Fruit fly (Drosophila melanogaster) whole organism, embryonic: Measurements from ENCODE around the gene RpS28a.

Experiments used
- ATbp ChIP-seq: fragments of 200-800 bp; sonication (Bioruptor generic); optimal IDR thresholded peaks from 2 replicates; lab custom pipeline; 2017; ENCODE audit warnings: missing biosample characterization, mild to moderate bottlenecking, missing genetic modification characterization, missing genetic modification reagents
- CG1024 ChIP-seq: fragments of 200-800 bp; sonication (Bioruptor generic); IDR thresholded peaks from 2 replicates; pipeline ENCODE4 v1.3.6; 2022; ENCODE audit warnings: missing biosample characterization, missing genetic modification characterization
- CG12071 ChIP-seq: fragments of 200-800 bp; sonication (Bioruptor generic); optimal IDR thresholded peaks from 3 replicates; lab custom pipeline; 2018; ENCODE audit warnings: missing biosample characterization, mild to moderate bottlenecking, missing genetic modification characterization
- CG12219 ChIP-seq: fragments of 200-800 bp; sonication (Bioruptor generic); optimal IDR thresholded peaks from 3 replicates; lab custom pipeline; 2018; ENCODE audit warnings: missing biosample characterization, mild to moderate bottlenecking, missing genetic modification characterization
- CG14050 ChIP-seq: fragments of 200-800 bp; sonication (Bioruptor generic); IDR thresholded peaks from 3 replicates; pipeline ENCODE4 v1.3.6; 2022; ENCODE audit warnings: missing biosample characterization, missing genetic modification characterization
- CG14860 ChIP-seq: fragments of 200-800 bp; sonication (Bioruptor generic); IDR thresholded peaks from 3 replicates; pipeline ENCODE4 v1.3.6; 2022; ENCODE audit warnings: missing biosample characterization, missing genetic modification characterization; ENCODE audit not compliant: partially characterized antibody
- CG14965 ChIP-seq: fragments of 200-800 bp; sonication (Bioruptor generic); optimal IDR thresholded peaks from 2 replicates; lab custom pipeline; 2016; ENCODE audit warnings: missing biosample characterization, missing genetic modification characterization, borderline replicate concordance
- CG33557 ChIP-seq: fragments of 200-800 bp; sonication (Bioruptor generic); optimal IDR thresholded peaks from 2 replicates; lab custom pipeline; 2019; ENCODE audit warnings: missing biosample characterization, mild to moderate bottlenecking, missing genetic modification characterization, moderate library complexity
- CG42726 ChIP-seq: fragments of 200-800 bp; sonication (Bioruptor generic); IDR thresholded peaks from 2 replicates; pipeline ENCODE4 v1.3.6; 2022; ENCODE audit warnings: missing biosample characterization, missing genetic modification characterization; ENCODE audit not compliant: partially characterized antibody
- CG4360 ChIP-seq: fragments of 200-800 bp; sonication (Bioruptor generic); IDR thresholded peaks from 2 replicates; pipeline ENCODE4 v1.3.6; 2022; ENCODE audit warnings: missing biosample characterization, missing genetic modification characterization
- CG6683 ChIP-seq: fragments of 200-800 bp; sonication (Bioruptor generic); optimal IDR thresholded peaks from 2 replicates; lab custom pipeline; 2017; ENCODE audit warnings: missing biosample characterization, mild to moderate bottlenecking, missing genetic modification characterization, missing genetic modification reagents
- CG6765 ChIP-seq: fragments of 200-800 bp; sonication (Bioruptor generic); optimal IDR thresholded peaks from 3 replicates; lab custom pipeline; 2017; ENCODE audit warnings: missing biosample characterization, mild to moderate bottlenecking, missing genetic modification characterization
- CG7372 ChIP-seq: fragments of 200-800 bp; sonication (Bioruptor generic); IDR thresholded peaks from 2 replicates; pipeline ENCODE4 v1.3.6; 2022; ENCODE audit warnings: missing biosample characterization, missing genetic modification characterization
- CG7963 ChIP-seq: fragments of 200-800 bp; sonication (Bioruptor generic); IDR thresholded peaks from 3 replicates; pipeline ENCODE4 v1.3.6; 2022; ENCODE audit warnings: missing biosample characterization, missing genetic modification characterization; ENCODE audit not compliant: partially characterized antibody
- CG8281 ChIP-seq: fragments of 200-800 bp; sonication (Bioruptor generic); optimal IDR thresholded peaks from 2 replicates; lab custom pipeline; 2018; ENCODE audit warnings: missing biosample characterization, mild to moderate bottlenecking, missing genetic modification characterization, moderate library complexity
- CG8388 ChIP-seq: fragments of 200-800 bp; sonication (Bioruptor generic); optimal IDR thresholded peaks from 2 replicates; lab custom pipeline; 2019; ENCODE audit warnings: missing biosample characterization, mild to moderate bottlenecking, missing genetic modification characterization, moderate library complexity
- CG9437 ChIP-seq: fragments of 200-800 bp; sonication (Bioruptor generic); optimal IDR thresholded peaks from 2 replicates; lab custom pipeline; 2018; ENCODE audit warnings: missing biosample characterization, mild to moderate bottlenecking, missing genetic modification characterization
- CTCF ChIP-seq: fragments of 200-800 bp; sonication (Bioruptor generic); optimal IDR thresholded peaks from 2 replicates; lab custom pipeline; 2017; ENCODE audit warnings: missing biosample characterization, mild to moderate bottlenecking, missing genetic modification characterization, moderate library complexity
- Dad ChIP-seq: fragments of 200-800 bp; sonication (Bioruptor generic); optimal IDR thresholded peaks from 3 replicates; lab custom pipeline; 2016; ENCODE audit warnings: missing biosample characterization, missing genetic modification characterization
- Drgx ChIP-seq: fragments of 200-800 bp; sonication (Bioruptor generic); IDR thresholded peaks from 2 replicates; pipeline ENCODE4 v1.3.6; 2022; ENCODE audit warnings: missing biosample characterization, missing genetic modification characterization
- ERR ChIP-seq: fragments of 200-800 bp; sonication (Bioruptor generic); optimal IDR thresholded peaks from 2 replicates; lab custom pipeline; 2016; ENCODE audit warnings: missing biosample characterization, missing genetic modification characterization
- Elba2 ChIP-seq: fragments of 200-800 bp; sonication (Bioruptor generic); optimal IDR thresholded peaks from 3 replicates; lab custom pipeline; 2016; ENCODE audit warnings: missing biosample characterization, missing genetic modification characterization
- MTF-1 ChIP-seq: fragments of 200-800 bp; sonication (Bioruptor generic); optimal IDR thresholded peaks from 2 replicates; lab custom pipeline; 2018; ENCODE audit warnings: missing biosample characterization, mild to moderate bottlenecking, missing genetic modification characterization, borderline replicate concordance
- Meics ChIP-seq: fragments of 200-800 bp; sonication (Bioruptor generic); optimal IDR thresholded peaks from 2 replicates; lab custom pipeline; 2017; ENCODE audit warnings: missing biosample characterization, mild to moderate bottlenecking, missing genetic modification characterization
- NC2β ChIP-seq: fragments of 200-800 bp; sonication (Bioruptor generic); optimal IDR thresholded peaks from 2 replicates; lab custom pipeline; 2016; ENCODE audit warnings: missing biosample characterization, missing genetic modification characterization
- Rx ChIP-seq: fragments of 200-800 bp; sonication (Bioruptor generic); IDR thresholded peaks from 2 replicates; pipeline ENCODE4 v1.3.6; 2022; ENCODE audit warnings: missing biosample characterization, missing genetic modification characterization
- YL-1 ChIP-seq: fragments of 200-800 bp; sonication (Bioruptor generic); optimal IDR thresholded peaks from 3 replicates; lab custom pipeline; 2017; ENCODE audit warnings: missing biosample characterization, mild to moderate bottlenecking, missing genetic modification characterization
- abd-A ChIP-seq: fragments of 200-800 bp; sonication (Bioruptor generic); optimal IDR thresholded peaks from 3 replicates; lab custom pipeline; 2019; ENCODE audit warnings: missing biosample characterization, mild to moderate bottlenecking, missing genetic modification characterization, moderate library complexity
- aop ChIP-seq: fragments of 200-800 bp; sonication (Bioruptor generic); IDR thresholded peaks from 2 replicates; pipeline ENCODE4 v1.3.6; 2022; ENCODE audit warnings: missing biosample characterization, missing genetic modification characterization
- chn ChIP-seq: fragments of 200-800 bp; sonication (Bioruptor generic); optimal IDR thresholded peaks from 2 replicates; lab custom pipeline; 2016; ENCODE audit warnings: missing biosample characterization, missing genetic modification characterization
- croc ChIP-seq: fragments of 200-800 bp; sonication (Bioruptor generic); conservative IDR thresholded peaks from 3 replicates; pipeline ENCODE4 v1.3.6; 2022; ENCODE audit warnings: missing biosample characterization, missing genetic modification characterization
- crol ChIP-seq: fragments of 200-800 bp; sonication (Bioruptor generic); IDR thresholded peaks from 2 replicates; pipeline ENCODE4 v1.3.6; 2022; ENCODE audit warnings: missing biosample characterization, missing genetic modification characterization
- danr ChIP-seq: fragments of 200-800 bp; sonication (Bioruptor generic); IDR thresholded peaks from 2 replicates; pipeline ENCODE4 v1.3.6; 2022; ENCODE audit warnings: missing biosample characterization, missing genetic modification characterization
- dpn ChIP-seq, 2 experiments: fragments of 200-800 bp; sonication (Bioruptor generic); optimal IDR thresholded peaks; 3 replicates each; lab custom pipeline; 2016; ENCODE audit warnings: missing biosample characterization in 2 of 2, missing genetic modification characterization in 2 of 2
- eve ChIP-seq, 2 experiments: fragments of >200 bp; optimal IDR thresholded peaks; 2 replicates each; lab custom pipeline; 2017; ENCODE audit warnings: missing biosample characterization in 2 of 2, missing genetic modification characterization in 2 of 2
- ewg ChIP-seq: fragments of 200-800 bp; sonication (Bioruptor generic); optimal IDR thresholded peaks from 3 replicates; lab custom pipeline; 2017; ENCODE audit warnings: mild to moderate bottlenecking, missing biosample characterization, missing genetic modification reagents, missing genetic modification characterization
- exex ChIP-seq: fragments of 200-800 bp; sonication (Bioruptor generic); optimal IDR thresholded peaks from 4 replicates; lab custom pipeline; 2018; ENCODE audit warnings: missing biosample characterization, mild to moderate bottlenecking, missing genetic modification characterization, moderate library complexity
- eyg ChIP-seq: fragments of 200-800 bp; sonication (Bioruptor generic); optimal IDR thresholded peaks from 3 replicates; lab custom pipeline; 2016; ENCODE audit warnings: missing biosample characterization, missing genetic modification characterization
- fd96Cb ChIP-seq: fragments of 200-800 bp; sonication (Bioruptor generic); optimal IDR thresholded peaks from 2 replicates; lab custom pipeline; 2018; ENCODE audit warnings: missing biosample characterization, mild to moderate bottlenecking, missing genetic modification characterization, moderate library complexity
- hb ChIP-seq: fragments of 200-800 bp; sonication (Bioruptor generic); IDR thresholded peaks from 3 replicates; pipeline ENCODE4 v1.3.6; 2022; ENCODE audit warnings: missing biosample characterization, missing genetic modification characterization; ENCODE audit not compliant: partially characterized antibody
- pb ChIP-seq: fragments of 200-800 bp; sonication (Bioruptor generic); optimal IDR thresholded peaks from 3 replicates; lab custom pipeline; 2016; ENCODE audit warnings: missing biosample characterization, missing genetic modification characterization
- prd ChIP-seq, 3 experiments: fragments of >200 bp in 2 of 3; fragments of 200-800 bp in 1 of 3; sonication (Bioruptor generic) in 1 of 3; optimal IDR thresholded peaks in 2 of 3; IDR thresholded peaks in 1 of 3; 2 replicates in 2 of 3; 3 replicates in 1 of 3; pipeline versions ENCODE4 v1.3.6 to Lab custom; 2017 to 2022; ENCODE audit warnings: missing biosample characterization in 1 of 3, missing genetic modification characterization in 1 of 3
- ranshi ChIP-seq: fragments of 200-800 bp; sonication (Bioruptor generic); IDR thresholded peaks from 2 replicates; pipeline ENCODE4 v1.3.6; 2022; ENCODE audit warnings: missing biosample characterization, missing genetic modification characterization
- sc ChIP-seq, 3 experiments: fragments of >200 bp in 2 of 3; fragments of 200-800 bp in 1 of 3; sonication (Bioruptor generic) in 1 of 3; optimal IDR thresholded peaks; 2 replicates in 2 of 3; 3 replicates in 1 of 3; lab custom pipeline; 2017; ENCODE audit warnings: mild to moderate bottlenecking in 1 of 3, missing biosample characterization in 1 of 3, missing genetic modification characterization in 1 of 3, missing genetic modification reagents in 1 of 3
- scrt ChIP-seq: fragments of 200-800 bp; sonication (Bioruptor generic); optimal IDR thresholded peaks from 2 replicates; lab custom pipeline; 2018; ENCODE audit warnings: missing biosample characterization, mild to moderate bottlenecking, missing genetic modification characterization, moderate library complexity
- sd ChIP-seq: fragments of 200-800 bp; sonication (Bioruptor generic); optimal IDR thresholded peaks from 3 replicates; lab custom pipeline; 2018; ENCODE audit warnings: missing biosample characterization, mild to moderate bottlenecking, missing genetic modification characterization, moderate library complexity
- slp2 ChIP-seq: fragments of 200-800 bp; sonication (Bioruptor generic); optimal IDR thresholded peaks from 2 replicates; lab custom pipeline; 2016; ENCODE audit warnings: missing biosample characterization, missing genetic modification characterization
- ssp ChIP-seq: fragments of 200-800 bp; sonication (Bioruptor generic); IDR thresholded peaks from 2 replicates; pipeline ENCODE4 v1.3.6; 2022; ENCODE audit warnings: missing biosample characterization, missing genetic modification characterization
- stwl ChIP-seq: fragments of 200-800 bp; sonication (Bioruptor generic); optimal IDR thresholded peaks from 3 replicates; lab custom pipeline; 2018; ENCODE audit warnings: missing biosample characterization, mild to moderate bottlenecking, missing genetic modification characterization, moderate library complexity
- unc-4 ChIP-seq: fragments of 200-800 bp; sonication (Bioruptor generic); IDR thresholded peaks from 2 replicates; pipeline ENCODE4 v1.3.6; 2022; ENCODE audit warnings: missing biosample characterization, missing genetic modification characterization; ENCODE audit not compliant: partially characterized antibody

RpS28a gene

DNA sequence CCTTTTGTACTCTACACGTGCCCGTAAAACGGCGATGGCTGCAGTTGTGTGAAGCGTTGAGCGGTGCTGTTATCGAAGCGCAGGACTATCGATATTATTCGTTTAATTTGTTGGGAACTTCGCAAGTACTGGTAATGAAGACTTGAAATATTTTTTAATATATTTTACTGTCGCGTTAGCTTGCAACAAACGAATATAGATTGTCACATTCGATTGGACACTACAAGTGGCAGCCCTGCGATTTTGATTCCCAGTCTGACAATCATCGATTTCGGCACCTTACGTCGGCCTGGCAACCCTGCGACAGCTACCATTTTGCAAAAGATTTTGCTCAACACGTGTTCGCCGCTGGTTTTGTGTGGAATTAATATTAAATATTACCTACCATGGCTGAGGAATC, 17.8 kb downstream of the RpS28a start, which contains the start of the genes Nlp and Nph (continued):
- peak; percentile 74 for TF ChIP-seq Meics (GFP tag; lab: Kevin White, UChicago)
- no peak for TF ChIP-seq ewg
- TF ChIP-seq MTF-1 (GFP tag; lab: Kevin White, UChicago): no peak
- no peak for TF ChIP-seq CG14965 (GFP tag; lab: Kevin White, UChicago)
- TF ChIP-seq ranshi (GFP tag; lab: Robert Waterston, UW): no peak
- no peak for TF ChIP-seq crol (GFP tag; lab: Robert Waterston, UW)
- no peak for TF ChIP-seq CG12071 (GFP tag; lab: Kevin White, UChicago)
- no peak for TF ChIP-seq Dad (GFP tag; lab: Kevin White, UChicago)
- no peak for TF ChIP-seq abd-A (tag; lab: Kevin White, UChicago)
- TF ChIP-seq CTCF (GFP tag; lab: Kevin White, UChicago): peak; percentile 37
- no peak for TF ChIP-seq CG14050 (GFP tag; lab: Robert Waterston, UW)
- TF ChIP-seq exex (tag; lab: Kevin White, UChicago): no peak
- no peak for TF ChIP-seq CG6683 (GFP tag; lab: Kevin White, UChicago)
- TF ChIP-seq fd96Cb (tag; lab: Kevin White, UChicago): no peak
- no peak for TF ChIP-seq slp2 (GFP tag; lab: Kevin White, UChicago)
- no peak for TF ChIP-seq ATbp (GFP tag; lab: Kevin White, UChicago)
- no peak for TF ChIP-seq CG4360 (GFP tag; lab: Robert Waterston, UW)
- no peak for TF ChIP-seq CG12219 (GFP tag; lab: Kevin White, UChicago)
- no peak for TF ChIP-seq Drgx (GFP tag; lab: Robert Waterston, UW)
- no peak for TF ChIP-seq Rx (GFP tag; lab: Robert Waterston, UW)
- TF ChIP-seq CG1024: no peak
- TF ChIP-seq danr (GFP tag; lab: Robert Waterston, UW): no peak
- TF ChIP-seq chn (GFP tag; lab: Kevin White, UChicago): no peak
- no peak for TF ChIP-seq CG6765 (GFP tag; lab: Kevin White, UChicago)
- TF ChIP-seq sd (tag; lab: Kevin White, UChicago): no peak
- TF ChIP-seq unc-4: peak; percentile 90
- no peak for TF ChIP-seq aop
- TF ChIP-seq CG14860 (GFP tag; lab: Robert Waterston, UW): peak; percentile 81
- peak; percentile 83 for TF ChIP-seq hb (GFP tag; lab: Robert Waterston, UW)
- TF ChIP-seq ERR (GFP tag; lab: Kevin White, UChicago): no peak
- no peak for TF ChIP-seq prd (optimal IDR thresholded peaks at IDR 0.05; lab: Kevin White, UChicago)
- no peak for TF ChIP-seq prd (GFP tag; IDR thresholded peaks at IDR 0.05; lab: Robert Waterston, UW)
- TF ChIP-seq eve (GFP tag; optimal IDR thresholded peaks at IDR 0.05; lab: Kevin White, UChicago): no peak
- no peak for TF ChIP-seq Elba2
- peak; percentile 75 for TF ChIP-seq scrt (GFP tag; lab: Kevin White, UChicago)
- TF ChIP-seq NC2β (GFP tag; lab: Kevin White, UChicago): no peak
- no peak for TF ChIP-seq ssp (GFP tag; lab: Robert Waterston, UW)
- peak; percentile 36 to 41 for TF ChIP-seq dpn (GFP tag; optimal IDR thresholded peaks at IDR 0.05; lab: Kevin White, UChicago)
- peak; percentile 62 for TF ChIP-seq CG7963 (GFP tag; lab: Robert Waterston, UW)
- TF ChIP-seq CG33557: no peak
- TF ChIP-seq CG7372: 0 out of 2 replicates have a peak, but pooled peaks have one; percentile 35
- TF ChIP-seq eyg: no peak
- no peak for TF ChIP-seq croc
- TF ChIP-seq pb (GFP tag; lab: Kevin White, UChicago): no peak
- TF ChIP-seq CG42726: no peak
- TF ChIP-seq YL-1 (GFP tag; lab: Kevin White, UChicago): peak; percentile 93
- peak; percentile 90 for TF ChIP-seq stwl (tag; lab: Kevin White, UChicago)
- TF ChIP-seq CG9437 (GFP tag; lab: Kevin White, UChicago): no peak
- TF ChIP-seq CG8281 (tag; lab: Kevin White, UChicago): no peak
- TF ChIP-seq sc (optimal IDR thresholded peaks at IDR 0.05; lab: Kevin White, UChicago): no peak
- TF ChIP-seq sc (GFP tag; optimal IDR thresholded peaks at IDR 0.05; lab: Kevin White, UChicago): no peak
- no peak for TF ChIP-seq CG8388
